Worm (Caenorhabditis elegans) whole organism, young adult: Measurements from ENCODE around the gene cdt-2.

Source experiments
- B0261.1 ChIP-seq: sonication (generic microtip); optimal IDR thresholded peaks from 2 replicates; lab custom pipeline; 2016; ENCODE audit warnings: mild to moderate bottlenecking, missing genetic modification characterization, moderate library complexity, missing compliant biosample characterization
- ceh-100 ChIP-seq: fragments of 200-800 bp; sonication (Bioruptor generic); IDR thresholded peaks from 2 replicates; pipeline ENCODE4 v1.3.6; 2022; ENCODE audit warnings: missing genetic modification reagents, missing genetic modification characterization, missing compliant biosample characterization
- ceh-79 ChIP-seq: sonication (generic microtip); optimal IDR thresholded peaks from 2 replicates; lab custom pipeline; 2017; ENCODE audit warnings: mild to moderate bottlenecking, missing genetic modification characterization, missing compliant biosample characterization
- lsl-1 ChIP-seq: fragments of 200-800 bp; sonication (Bioruptor generic); optimal IDR thresholded peaks from 2 replicates; lab custom pipeline; 2018; ENCODE audit warnings: mild to moderate bottlenecking, missing genetic modification characterization, moderate library complexity, missing compliant biosample characterization
- madf-3 ChIP-seq: fragments of 200-800 bp; sonication (Bioruptor generic); IDR thresholded peaks from 2 replicates; pipeline ENCODE4 v1.3.6; 2022; ENCODE audit warnings: missing genetic modification reagents, missing genetic modification characterization, missing compliant biosample characterization
- nfyb-1 ChIP-seq: fragments of 200-800 bp; sonication (Bioruptor generic); IDR thresholded peaks from 2 replicates; pipeline ENCODE4 v1.3.6; 2022; ENCODE audit warnings: missing genetic modification reagents, missing genetic modification characterization, missing compliant biosample characterization
- pha-4 ChIP-seq: fragments of 150-350 bp; sonication (generic microtip); optimal IDR thresholded peaks from 2 replicates; lab custom pipeline; 2014; ENCODE audit warnings: missing biosample characterization, missing genetic modification reagents, missing genetic modification characterization
- snpc-1.3 ChIP-seq: sonication (generic microtip); optimal IDR thresholded peaks from 2 replicates; lab custom pipeline; 2017; ENCODE audit warnings: missing genetic modification characterization, mild to moderate bottlenecking, missing compliant biosample characterization, antibody characterized with exemption, moderate library complexity, missing genotype, missing genetic modification reagents; ENCODE audit not compliant: insufficient read depth
- unc-130 ChIP-seq: sonication (generic microtip); optimal IDR thresholded peaks from 2 replicates; lab custom pipeline; 2016; ENCODE audit warnings: missing genetic modification reagents, missing genetic modification characterization, missing compliant biosample characterization

DNA sequence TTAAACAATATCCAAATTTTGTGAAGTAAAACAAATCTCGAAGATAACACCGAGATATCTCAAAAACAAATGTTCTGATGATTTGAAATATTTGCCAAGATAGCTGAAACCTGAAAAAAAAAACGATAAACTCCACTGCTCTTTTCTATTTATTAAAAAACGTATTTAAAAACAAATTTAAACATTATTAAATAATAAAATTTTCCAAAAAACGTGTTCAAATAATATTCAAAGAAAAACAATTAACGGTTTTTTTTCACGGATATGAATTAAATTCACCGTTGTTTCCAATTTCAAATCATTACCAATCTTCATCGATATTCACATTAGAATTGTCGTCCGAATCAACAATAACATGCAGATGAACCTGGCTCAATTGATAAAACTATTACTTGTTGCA, 5.3 kb upstream of the cdt-2 start, which contains the start of gene irld-14:
- TF ChIP-seq nfyb-1 (GFP tag; lab: Robert Waterston, UW) = no peak
- TF ChIP-seq ceh-100 (GFP tag; lab: Robert Waterston, UW) = no peak
- no peak for TF ChIP-seq unc-130 (GFP tag; lab: Kevin White, UChicago)
- no peak for TF ChIP-seq B0261.1 (tag; lab: Kevin White, UChicago)
- no peak for TF ChIP-seq lsl-1
- TF ChIP-seq pha-4 (tag; lab: Kevin White, UChicago) = no peak
- no peak for TF ChIP-seq madf-3 (GFP tag; lab: Robert Waterston, UW)
- no peak for TF ChIP-seq ceh-79
- TF ChIP-seq snpc-1.3 (tag; lab: Kevin White, UChicago) = no peak
